Fruit fly (Drosophila melanogaster) whole organism, embryonic: ENCODE measurements around the gene CG14893.
A peak's percentile ranks its signal among the peaks of the same experiment; 100 is the strongest.

Experiments
- BtbVII ChIP-seq: fragments of 200-800 bp; sonication (Bioruptor generic); optimal IDR thresholded peaks from 3 replicates; lab custom pipeline; 2017; ENCODE audit warnings: missing biosample characterization, mild to moderate bottlenecking, missing genetic modification characterization
- CG10654 ChIP-seq: fragments of 200-800 bp; sonication (Bioruptor generic); optimal IDR thresholded peaks from 2 replicates; lab custom pipeline; 2016; ENCODE audit warnings: missing biosample characterization, missing genetic modification characterization
- CG11696 ChIP-seq: fragments of 200-800 bp; sonication (Bioruptor generic); IDR thresholded peaks from 2 replicates; pipeline ENCODE4 v1.3.6; 2022; ENCODE audit warnings: missing biosample characterization, missing genetic modification characterization
- CG12659 ChIP-seq: fragments of 200-800 bp; sonication (Bioruptor generic); optimal IDR thresholded peaks from 3 replicates; lab custom pipeline; 2017; ENCODE audit warnings: mild to moderate bottlenecking, missing biosample characterization, missing genetic modification reagents, missing genetic modification characterization
- CG13624 ChIP-seq: fragments of 200-800 bp; sonication (Bioruptor generic); optimal IDR thresholded peaks from 2 replicates; lab custom pipeline; 2016; ENCODE audit warnings: missing biosample characterization, missing genetic modification characterization
- CG13775 ChIP-seq: fragments of 200-800 bp; sonication (Bioruptor generic); optimal IDR thresholded peaks from 3 replicates; lab custom pipeline; 2017; ENCODE audit warnings: missing biosample characterization, mild to moderate bottlenecking, missing genetic modification characterization
- CG14860 ChIP-seq: fragments of 200-800 bp; sonication (Bioruptor generic); IDR thresholded peaks from 3 replicates; pipeline ENCODE4 v1.3.6; 2022; ENCODE audit warnings: missing biosample characterization, missing genetic modification characterization; ENCODE audit not compliant: partially characterized antibody
- CG15601 ChIP-seq: fragments of 200-800 bp; sonication (Bioruptor generic); optimal IDR thresholded peaks from 3 replicates; lab custom pipeline; 2019; ENCODE audit warnings: missing biosample characterization, mild to moderate bottlenecking, missing genetic modification characterization, moderate library complexity
- CG15696 ChIP-seq: fragments of 200-800 bp; sonication (Bioruptor generic); optimal IDR thresholded peaks from 2 replicates; lab custom pipeline; 2019; ENCODE audit warnings: missing biosample characterization, mild to moderate bottlenecking, missing genetic modification characterization, moderate library complexity
- CG16779 ChIP-seq: fragments of 200-800 bp; sonication (Bioruptor generic); IDR thresholded peaks from 2 replicates; pipeline ENCODE4 v1.3.6; 2022; ENCODE audit warnings: missing biosample characterization, missing genetic modification characterization
- CG18619 ChIP-seq: fragments of 200-800 bp; sonication (Bioruptor generic); optimal IDR thresholded peaks from 3 replicates; lab custom pipeline; 2017; ENCODE audit warnings: missing biosample characterization, mild to moderate bottlenecking, missing genetic modification characterization
- CG3838 ChIP-seq: fragments of 200-800 bp; sonication (Bioruptor generic); optimal IDR thresholded peaks from 3 replicates; lab custom pipeline; 2016; ENCODE audit warnings: missing biosample characterization, missing genetic modification characterization
- CG3995 ChIP-seq: fragments of 200-800 bp; sonication (Bioruptor generic); optimal IDR thresholded peaks from 3 replicates; lab custom pipeline; 2016; ENCODE audit warnings: missing biosample characterization, missing genetic modification characterization
- CG4282 ChIP-seq: fragments of 200-800 bp; sonication (Bioruptor generic); optimal IDR thresholded peaks from 2 replicates; lab custom pipeline; 2016; ENCODE audit warnings: missing biosample characterization, missing genetic modification characterization
- CG4328 ChIP-seq: fragments of 200-800 bp; sonication (Bioruptor generic); optimal IDR thresholded peaks from 3 replicates; lab custom pipeline; 2017; ENCODE audit warnings: missing biosample characterization, missing genetic modification reagents, missing genetic modification characterization
- CG4617 ChIP-seq: fragments of 200-800 bp; sonication (Bioruptor generic); optimal IDR thresholded peaks from 3 replicates; lab custom pipeline; 2016; ENCODE audit warnings: missing biosample characterization, missing genetic modification characterization, borderline replicate concordance
- CG6254 ChIP-seq: fragments of 200-800 bp; sonication (Bioruptor generic); optimal IDR thresholded peaks from 3 replicates; lab custom pipeline; 2017; ENCODE audit warnings: mild to moderate bottlenecking, missing biosample characterization, missing genetic modification reagents, missing genetic modification characterization
- CG7357 ChIP-seq: fragments of 200-800 bp; sonication (Bioruptor generic); IDR thresholded peaks from 3 replicates; pipeline ENCODE4 v1.3.6; 2022; ENCODE audit warnings: missing biosample characterization, missing genetic modification characterization
- CG7839 ChIP-seq: fragments of 200-800 bp; sonication (Bioruptor generic); optimal IDR thresholded peaks from 3 replicates; lab custom pipeline; 2018; ENCODE audit warnings: missing biosample characterization, mild to moderate bottlenecking, missing genetic modification characterization, moderate library complexity
- CG8290 ChIP-seq, 3 experiments: fragments of 200-800 bp; sonication (Bioruptor generic); optimal IDR thresholded peaks; 2 replicates each; lab custom pipeline; 2016 to 2019; ENCODE audit warnings: missing biosample characterization in 3 of 3, missing genetic modification characterization in 3 of 3, mild to moderate bottlenecking in 2 of 3, moderate library complexity in 1 of 3
- CG8924 ChIP-seq: fragments of 200-800 bp; optimal IDR thresholded peaks from 3 replicates; lab custom pipeline; 2019; ENCODE audit warnings: missing biosample characterization, mild to moderate bottlenecking, missing genetic modification characterization, moderate library complexity
- CG8944 ChIP-seq: fragments of 200-800 bp; sonication (Bioruptor generic); optimal IDR thresholded peaks from 3 replicates; lab custom pipeline; 2016; ENCODE audit warnings: missing biosample characterization, missing genetic modification characterization
- D ChIP-seq, 2 experiments: fragments of 200-800 bp in 1 of 2; fragments of >200 bp in 1 of 2; sonication (Bioruptor generic) in 1 of 2; optimal IDR thresholded peaks; 2 replicates in 1 of 2; 3 replicates in 1 of 2; lab custom pipeline; 2017; ENCODE audit warnings: mild to moderate bottlenecking in 1 of 2, missing biosample characterization in 1 of 2, missing genetic modification characterization in 1 of 2, missing genetic modification reagents in 1 of 2
- Dek ChIP-seq: fragments of 200-800 bp; sonication (Bioruptor generic); optimal IDR thresholded peaks from 3 replicates; lab custom pipeline; 2019; ENCODE audit warnings: missing biosample characterization, mild to moderate bottlenecking, missing genetic modification characterization, moderate library complexity
- Fer2 ChIP-seq: fragments of 200-800 bp; sonication (Bioruptor generic); optimal IDR thresholded peaks from 2 replicates; lab custom pipeline; 2018; ENCODE audit warnings: missing biosample characterization, mild to moderate bottlenecking, missing genetic modification characterization, moderate library complexity
- Hr3 ChIP-seq: fragments of 200-800 bp; sonication (Bioruptor generic); optimal IDR thresholded peaks from 3 replicates; lab custom pipeline; 2016; ENCODE audit warnings: missing biosample characterization, missing genetic modification characterization
- Hr51 ChIP-seq, 2 experiments: fragments of 200-800 bp; sonication (Bioruptor generic); optimal IDR thresholded peaks; 2 replicates in 1 of 2; 3 replicates in 1 of 2; lab custom pipeline; 2016 to 2018; ENCODE audit warnings: missing biosample characterization in 2 of 2, missing genetic modification characterization in 2 of 2, mild to moderate bottlenecking in 1 of 2, moderate library complexity in 1 of 2
- Jarid2 ChIP-seq: fragments of 200-800 bp; sonication (Bioruptor generic); optimal IDR thresholded peaks from 3 replicates; lab custom pipeline; 2017; ENCODE audit warnings: mild to moderate bottlenecking, missing biosample characterization, missing genetic modification reagents, missing genetic modification characterization
- Lim3 ChIP-seq: fragments of 200-800 bp; sonication (Bioruptor generic); IDR thresholded peaks from 2 replicates; pipeline ENCODE4 v1.3.6; 2022; ENCODE audit warnings: missing biosample characterization, missing genetic modification characterization
- Lpt ChIP-seq: fragments of >200 bp; optimal IDR thresholded peaks from 2 replicates; lab custom pipeline; 2018; ENCODE audit warnings: missing biosample characterization, missing genetic modification characterization
- NK7.1 ChIP-seq: fragments of 200-800 bp; sonication (Bioruptor generic); optimal IDR thresholded peaks from 3 replicates; lab custom pipeline; 2016; ENCODE audit warnings: missing biosample characterization, missing genetic modification characterization
- Pdp1 ChIP-seq, 2 experiments: fragments of 200-800 bp; sonication (Bioruptor generic); optimal IDR thresholded peaks; 3 replicates each; lab custom pipeline; 2016; ENCODE audit warnings: missing biosample characterization in 2 of 2, missing genetic modification characterization in 2 of 2, mild to moderate bottlenecking in 1 of 2, moderate library complexity in 1 of 2
- Rfx ChIP-seq: fragments of 200-800 bp; sonication (Bioruptor generic); IDR thresholded peaks from 2 replicates; pipeline ENCODE4 v1.3.6; 2022; ENCODE audit warnings: missing biosample characterization, missing genetic modification characterization
- Six4 ChIP-seq: fragments of 200-800 bp; sonication (Bioruptor generic); optimal IDR thresholded peaks from 2 replicates; lab custom pipeline; 2016; ENCODE audit warnings: missing biosample characterization, missing genetic modification characterization
- Sox100B ChIP-seq: fragments of 200-800 bp; sonication (Bioruptor generic); optimal IDR thresholded peaks from 3 replicates; lab custom pipeline; 2018; ENCODE audit warnings: missing biosample characterization, mild to moderate bottlenecking, missing genetic modification characterization
- Stat92E ChIP-seq, 3 experiments: fragments of >200 bp in 2 of 3; fragments of 200-800 bp in 1 of 3; sonication (Bioruptor generic) in 1 of 3; optimal IDR thresholded peaks; 2 replicates each; lab custom pipeline; 2017 to 2019; ENCODE audit warnings: missing biosample characterization in 3 of 3, missing genetic modification characterization in 3 of 3, mild to moderate bottlenecking in 1 of 3, moderate library complexity in 1 of 3
- ato ChIP-seq: fragments of 200-800 bp; sonication (Bioruptor generic); IDR thresholded peaks from 2 replicates; pipeline ENCODE4 v1.3.6; 2022; ENCODE audit warnings: missing biosample characterization, missing genetic modification characterization; ENCODE audit not compliant: partially characterized antibody
- chm ChIP-seq: fragments of 200-800 bp; sonication (Bioruptor generic); IDR thresholded peaks from 2 replicates; pipeline ENCODE4 v1.3.6; 2022; ENCODE audit warnings: missing biosample characterization, missing genetic modification characterization
- crc ChIP-seq: fragments of 200-800 bp; sonication (Bioruptor generic); optimal IDR thresholded peaks from 2 replicates; lab custom pipeline; 2016; ENCODE audit warnings: missing biosample characterization, missing genetic modification characterization
- crol ChIP-seq: fragments of 200-800 bp; sonication (Bioruptor generic); IDR thresholded peaks from 2 replicates; pipeline ENCODE4 v1.3.6; 2022; ENCODE audit warnings: missing biosample characterization, missing genetic modification characterization
- crp ChIP-seq, 2 experiments: fragments of 200-800 bp; sonication (Bioruptor generic); optimal IDR thresholded peaks; 2 replicates in 1 of 2; 3 replicates in 1 of 2; lab custom pipeline; 2017; ENCODE audit warnings: missing biosample characterization in 2 of 2, missing genetic modification characterization in 2 of 2, mild to moderate bottlenecking in 1 of 2, moderate library complexity in 1 of 2
- dysf ChIP-seq: fragments of 200-800 bp; sonication (Bioruptor generic); IDR thresholded peaks from 3 replicates; pipeline ENCODE4 v1.3.6; 2022; ENCODE audit warnings: missing biosample characterization, missing genetic modification characterization
- fd3F ChIP-seq: fragments of 200-800 bp; sonication (Bioruptor generic); optimal IDR thresholded peaks from 2 replicates; lab custom pipeline; 2018; ENCODE audit warnings: missing biosample characterization, mild to moderate bottlenecking, missing genetic modification characterization, moderate library complexity
- maf-S ChIP-seq: fragments of 200-800 bp; sonication (Bioruptor generic); optimal IDR thresholded peaks from 2 replicates; lab custom pipeline; 2016; ENCODE audit warnings: missing biosample characterization, missing genetic modification characterization
- nom ChIP-seq: fragments of 200-800 bp; sonication (Bioruptor generic); optimal IDR thresholded peaks from 2 replicates; lab custom pipeline; 2017; ENCODE audit warnings: missing biosample characterization, missing genetic modification characterization, mild to moderate bottlenecking, moderate library complexity, missing genetic modification reagents
- pfk ChIP-seq: fragments of 200-800 bp; sonication (Bioruptor generic); optimal IDR thresholded peaks from 2 replicates; lab custom pipeline; 2018; ENCODE audit warnings: missing biosample characterization, mild to moderate bottlenecking, missing genetic modification characterization, moderate library complexity
- sens ChIP-seq: fragments of 200-800 bp; sonication (Bioruptor generic); peaks from one replicate; lab custom pipeline; 2016; ENCODE audit warnings: missing biosample characterization, missing genetic modification characterization
- seq ChIP-seq: fragments of 200-800 bp; sonication (Bioruptor generic); IDR thresholded peaks from 2 replicates; pipeline ENCODE4 v1.3.6; 2022; ENCODE audit warnings: missing biosample characterization, missing genetic modification characterization
- ssp ChIP-seq: fragments of 200-800 bp; sonication (Bioruptor generic); IDR thresholded peaks from 2 replicates; pipeline ENCODE4 v1.3.6; 2022; ENCODE audit warnings: missing biosample characterization, missing genetic modification characterization
- yki ChIP-seq: fragments of >200 bp; optimal IDR thresholded peaks from 3 replicates; lab custom pipeline; 2018

Gene CG14893

DNA sequence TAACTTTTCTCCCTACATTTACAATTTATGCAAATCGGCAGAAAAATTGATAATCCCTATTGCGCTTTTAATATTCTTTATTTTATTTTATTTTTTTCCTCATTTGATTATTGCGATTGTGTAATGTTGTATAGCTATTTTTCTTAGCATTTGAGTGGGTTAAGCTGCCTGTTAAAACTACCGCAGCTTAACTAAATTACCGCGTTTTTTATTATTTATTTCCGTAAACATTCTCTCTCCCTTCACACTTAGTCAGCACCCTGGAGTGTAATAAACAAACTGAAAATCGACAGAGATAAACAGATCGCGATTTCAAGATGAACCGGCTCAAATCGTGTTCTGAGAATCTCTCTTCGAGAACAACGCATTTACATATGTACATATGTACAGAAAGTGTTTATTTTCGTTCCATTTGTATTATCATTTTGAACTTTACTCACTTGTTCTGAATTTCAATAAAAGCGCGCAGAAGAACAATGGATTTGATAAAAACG lies 34.5 kb downstream of the CG14893 start (continued):
- no peak for TF ChIP-seq CG13775
- no peak for TF ChIP-seq CG6254 (GFP tag; lab: Kevin White, UChicago)
- no peak for TF ChIP-seq CG11696
- no peak for TF ChIP-seq CG13624 (GFP tag; lab: Kevin White, UChicago)
- no peak for TF ChIP-seq crp (GFP tag; optimal IDR thresholded peaks at IDR 0.05; lab: Kevin White, UChicago)
- no peak for TF ChIP-seq crc (GFP tag; lab: Kevin White, UChicago)
- peak; percentile 39 for TF ChIP-seq CG4328 (GFP tag; lab: Kevin White, UChicago)
- no peak for TF ChIP-seq Dek (tag; lab: Kevin White, UChicago)
- no peak; the same call in 1 of the 2 replicates for TF ChIP-seq Rfx (GFP tag; lab: Robert Waterston, UW)
- TF ChIP-seq Hr3 (GFP tag; lab: Kevin White, UChicago), result no peak
- TF ChIP-seq crol (GFP tag; lab: Robert Waterston, UW), result no peak
- TF ChIP-seq Hr51 (GFP tag; optimal IDR thresholded peaks at IDR 0.05; lab: Kevin White, UChicago), result no peak
- no peak for TF ChIP-seq CG8924 (tag; lab: Kevin White, UChicago)
- no peak for TF ChIP-seq Six4 (GFP tag; lab: Kevin White, UChicago)
- no peak for TF ChIP-seq D (optimal IDR thresholded peaks at IDR 0.05; lab: Kevin White, UChicago)
- no peak for TF ChIP-seq D (GFP tag; optimal IDR thresholded peaks at IDR 0.05; lab: Kevin White, UChicago)
- no peak for TF ChIP-seq CG8290 (GFP tag; optimal IDR thresholded peaks at IDR 0.05; lab: Kevin White, UChicago)
- no peak for TF ChIP-seq CG8290 (tag; optimal IDR thresholded peaks at IDR 0.05; lab: Kevin White, UChicago)
- TF ChIP-seq sens (GFP tag; lab: Kevin White, UChicago), result no peak
- TF ChIP-seq CG14860, result no peak
- no peak for TF ChIP-seq CG3995
- TF ChIP-seq maf-S (GFP tag; lab: Kevin White, UChicago), result no peak
- no peak for TF ChIP-seq CG12659 (GFP tag; lab: Kevin White, UChicago)
- no peak for TF ChIP-seq Lim3 (GFP tag; lab: Robert Waterston, UW)
- TF ChIP-seq Fer2 (tag; lab: Kevin White, UChicago), result no peak
- no peak for TF ChIP-seq ato (GFP tag; lab: Robert Waterston, UW)
- TF ChIP-seq fd3F (GFP tag; lab: Kevin White, UChicago), result peak; percentile 17
- TF ChIP-seq NK7.1 (GFP tag; lab: Kevin White, UChicago), result no peak
- TF ChIP-seq CG16779 (GFP tag; lab: Robert Waterston, UW), result no peak
- TF ChIP-seq CG3838 (GFP tag; lab: Kevin White, UChicago), result no peak
- no peak for TF ChIP-seq CG8944 (GFP tag; lab: Kevin White, UChicago)
- no peak for TF ChIP-seq ssp
- TF ChIP-seq CG7357 (GFP tag; lab: Robert Waterston, UW), result no peak; the same call in 2 of the 3 replicates
- peak in 1 of 3 experiments; percentile 66 for TF ChIP-seq Stat92E (GFP tag; optimal IDR thresholded peaks at IDR 0.05; lab: Kevin White, UChicago)
- TF ChIP-seq Pdp1 (GFP tag; optimal IDR thresholded peaks at IDR 0.05; lab: Kevin White, UChicago), result no peak
- TF ChIP-seq CG10654 (GFP tag; lab: Kevin White, UChicago), result no peak
- TF ChIP-seq CG15601 (tag; lab: Kevin White, UChicago), result peak; percentile 15
- no peak for TF ChIP-seq CG4617 (GFP tag; lab: Kevin White, UChicago)
- TF ChIP-seq seq, result no peak
- TF ChIP-seq CG4282, result no peak
- TF ChIP-seq Lpt (GFP tag; lab: Kevin White, UChicago), result no peak
- TF ChIP-seq nom, result no peak
- peak; percentile 16 for TF ChIP-seq Sox100B (GFP tag; lab: Kevin White, UChicago)
- peak; percentile 20 for TF ChIP-seq pfk (GFP tag; lab: Kevin White, UChicago)
- TF ChIP-seq dysf (GFP tag; lab: Robert Waterston, UW), result no peak
- no peak for TF ChIP-seq BtbVII
- no peak for TF ChIP-seq yki (lab: Kevin White, UChicago)
- TF ChIP-seq Jarid2 (GFP tag; lab: Kevin White, UChicago), result no peak
- TF ChIP-seq CG7839 (tag; lab: Kevin White, UChicago), result no peak
- no peak for TF ChIP-seq CG18619 (GFP tag; lab: Kevin White, UChicago)
- no peak for TF ChIP-seq CG15696
- TF ChIP-seq chm (GFP tag; lab: Robert Waterston, UW), result no peak
